Worm (Caenorhabditis elegans) whole organism, young adult: ENCODE data around the gene C45B2.6.
A peak's percentile ranks its signal among the peaks of the same experiment; 100 is the strongest.

Experiments used
- B0035.1 ChIP-seq: sonication (generic microtip); optimal IDR thresholded peaks from 2 replicates; lab custom pipeline; 2016; ENCODE audit warnings: missing genetic modification characterization, mild to moderate bottlenecking, missing compliant biosample characterization, missing genotype, missing genetic modification reagents
- F23B12.7 ChIP-seq: sonication (generic microtip); optimal IDR thresholded peaks from 2 replicates; lab custom pipeline; 2017; ENCODE audit warnings: missing genetic modification characterization, mild to moderate bottlenecking, missing compliant biosample characterization, antibody characterized with exemption, moderate library complexity; ENCODE audit not compliant: insufficient read depth
- F52B5.7 ChIP-seq: sonication (generic microtip); optimal IDR thresholded peaks from 2 replicates; lab custom pipeline; 2016; ENCODE audit warnings: mild to moderate bottlenecking, missing genetic modification characterization, missing compliant biosample characterization
- F55B11.4 ChIP-seq: sonication (generic microtip); optimal IDR thresholded peaks from 2 replicates; lab custom pipeline; 2016; ENCODE audit warnings: missing compliant biosample characterization, missing genetic modification characterization, borderline replicate concordance; ENCODE audit not compliant: insufficient read depth
- F57C9.4 ChIP-seq: sonication (generic microtip); optimal IDR thresholded peaks from 2 replicates; lab custom pipeline; 2017; ENCODE audit warnings: mild to moderate bottlenecking, missing genetic modification characterization, missing compliant biosample characterization
- T26A5.8 ChIP-seq: sonication (generic microtip); optimal IDR thresholded peaks from 2 replicates; lab custom pipeline; 2016; ENCODE audit warnings: missing genetic modification characterization, missing compliant biosample characterization
- Y56A3A.18 ChIP-seq: fragments of 200-800 bp; sonication (Bioruptor generic); IDR thresholded peaks from 2 replicates; pipeline ENCODE4 v1.3.6; 2022; ENCODE audit warnings: missing genetic modification reagents, missing genetic modification characterization, missing compliant biosample characterization
- ZK185.1 ChIP-seq: sonication (generic microtip); optimal IDR thresholded peaks from 2 replicates; lab custom pipeline; 2016; ENCODE audit warnings: mild to moderate bottlenecking, missing genetic modification characterization, missing compliant biosample characterization; ENCODE audit not compliant: poor library complexity, severe bottlenecking
- atf-7 ChIP-seq: sonication (generic microtip); optimal IDR thresholded peaks from 2 replicates; lab custom pipeline; 2017; ENCODE audit warnings: mild to moderate bottlenecking, missing genetic modification characterization, missing compliant biosample characterization
- attf-5 ChIP-seq: fragments of 200-800 bp; sonication (Bioruptor generic); optimal IDR thresholded peaks from 2 replicates; lab custom pipeline; 2018; ENCODE audit warnings: mild to moderate bottlenecking, missing genetic modification characterization, missing compliant biosample characterization
- bed-2 ChIP-seq: fragments of 200-800 bp; sonication (Bioruptor generic); IDR thresholded peaks from 2 replicates; pipeline ENCODE4 v1.3.6; 2022; ENCODE audit warnings: missing genetic modification reagents, missing genetic modification characterization, missing compliant biosample characterization
- ccch-3 ChIP-seq: fragments of 200-800 bp; sonication (Bioruptor generic); optimal IDR thresholded peaks from 2 replicates; lab custom pipeline; 2018; ENCODE audit warnings: mild to moderate bottlenecking, missing genetic modification characterization, missing compliant biosample characterization
- cebp-1 ChIP-seq, 2 experiments: fragments of 200-800 bp in 1 of 2; sonication (Bioruptor generic) in 1 of 2; sonication (generic microtip) in 1 of 2; IDR thresholded peaks in 1 of 2; optimal IDR thresholded peaks in 1 of 2; 2 replicates each; pipeline versions ENCODE4 v1.3.6 to Lab custom; 2017 to 2022; ENCODE audit warnings: missing compliant biosample characterization in 2 of 2, missing genetic modification characterization in 2 of 2, mild to moderate bottlenecking in 1 of 2, missing genetic modification reagents in 1 of 2, moderate library complexity in 1 of 2
- ceh-100 ChIP-seq: fragments of 200-800 bp; sonication (Bioruptor generic); IDR thresholded peaks from 2 replicates; pipeline ENCODE4 v1.3.6; 2022; ENCODE audit warnings: missing genetic modification reagents, missing genetic modification characterization, missing compliant biosample characterization
- ceh-58 ChIP-seq: fragments of 200-800 bp; sonication (Bioruptor generic); IDR thresholded peaks from 2 replicates; pipeline ENCODE4 v1.3.6; 2022; ENCODE audit warnings: missing genetic modification characterization, missing compliant biosample characterization
- ceh-79 ChIP-seq: sonication (generic microtip); optimal IDR thresholded peaks from 2 replicates; lab custom pipeline; 2017; ENCODE audit warnings: mild to moderate bottlenecking, missing genetic modification characterization, missing compliant biosample characterization
- chd-7 ChIP-seq: sonication (generic microtip); optimal IDR thresholded peaks from 2 replicates; lab custom pipeline; 2016; ENCODE audit warnings: mild to moderate bottlenecking, missing genetic modification characterization, moderate library complexity, missing compliant biosample characterization
- dox-1 ChIP-seq: fragments of 200-800 bp; sonication (Bioruptor generic); IDR thresholded peaks from 2 replicates; pipeline ENCODE4 v1.3.6; 2022; ENCODE audit warnings: missing genetic modification reagents, missing genetic modification characterization, missing compliant biosample characterization
- dpl-1 ChIP-seq: fragments of 150-350 bp; optimal IDR thresholded peaks from 2 replicates; lab custom pipeline; 2014; ENCODE audit warnings: missing biosample characterization, missing genetic modification reagents, missing genetic modification characterization
- egl-18 ChIP-seq: fragments of 200-800 bp; sonication (Bioruptor generic); IDR thresholded peaks from 2 replicates; pipeline ENCODE4 v1.3.6; 2022; ENCODE audit warnings: missing genetic modification reagents, missing genetic modification characterization, missing compliant biosample characterization
- ekl-4 ChIP-seq: fragments of 200-800 bp; sonication (Bioruptor generic); IDR thresholded peaks from 2 replicates; pipeline ENCODE4 v1.3.6; 2022; ENCODE audit warnings: missing genetic modification reagents, missing genetic modification characterization, missing compliant biosample characterization
- ets-4 ChIP-seq: fragments of 200-800 bp; sonication (Bioruptor generic); optimal IDR thresholded peaks from 2 replicates; lab custom pipeline; 2018; ENCODE audit warnings: mild to moderate bottlenecking, missing genetic modification characterization, missing compliant biosample characterization
- gei-17 ChIP-seq: fragments of 200-800 bp; sonication (Bioruptor generic); optimal IDR thresholded peaks from 2 replicates; lab custom pipeline; 2018; ENCODE audit warnings: mild to moderate bottlenecking, missing genetic modification characterization, missing compliant biosample characterization
- hmg-1.2 ChIP-seq: fragments of 200-800 bp; sonication (Bioruptor generic); IDR thresholded peaks from 2 replicates; pipeline ENCODE4 v1.3.6; 2022; ENCODE audit warnings: missing genetic modification reagents, missing genetic modification characterization, missing compliant biosample characterization
- hmg-20 ChIP-seq: fragments of 200-800 bp; sonication (Bioruptor generic); IDR thresholded peaks from 2 replicates; pipeline ENCODE4 v1.3.6; 2022; ENCODE audit warnings: missing genetic modification reagents, missing genetic modification characterization, missing compliant biosample characterization
- let-607 ChIP-seq, 2 experiments: fragments of 200-800 bp in 1 of 2; sonication (Bioruptor generic) in 1 of 2; sonication (generic microtip) in 1 of 2; optimal IDR thresholded peaks; 2 replicates each; lab custom pipeline; 2016 to 2018; ENCODE audit warnings: mild to moderate bottlenecking in 2 of 2, missing compliant biosample characterization in 2 of 2, missing genetic modification characterization in 2 of 2, moderate library complexity in 2 of 2, missing genotype in 1 of 2
- lin-35 ChIP-seq, 3 experiments: fragments of 150-350 bp in 2 of 3; sonication (generic microtip) in 1 of 3; optimal IDR thresholded peaks; 2 replicates each; lab custom pipeline; 2014 to 2018; ENCODE audit warnings: missing biosample characterization in 3 of 3, missing genetic modification characterization in 3 of 3, missing genetic modification reagents in 3 of 3
- madf-10 ChIP-seq: sonication (generic microtip); optimal IDR thresholded peaks from 2 replicates; lab custom pipeline; 2016; ENCODE audit warnings: mild to moderate bottlenecking, missing genetic modification characterization, missing compliant biosample characterization
- mel-28 ChIP-seq: sonication (generic microtip); optimal IDR thresholded peaks from 2 replicates; lab custom pipeline; 2016; ENCODE audit warnings: borderline replicate concordance, mild to moderate bottlenecking, missing genetic modification characterization, missing compliant biosample characterization
- nhr-120 ChIP-seq: fragments of 200-800 bp; sonication (Bioruptor generic); IDR thresholded peaks from 2 replicates; pipeline ENCODE4 v1.3.6; 2022; ENCODE audit warnings: missing genetic modification characterization, missing compliant biosample characterization
- nhr-80 ChIP-seq: sonication (generic microtip); optimal IDR thresholded peaks from 2 replicates; lab custom pipeline; 2016; ENCODE audit warnings: missing genetic modification characterization, missing compliant biosample characterization
- nhr-90 ChIP-seq: sonication (generic microtip); optimal IDR thresholded peaks from 2 replicates; lab custom pipeline; 2016; ENCODE audit warnings: missing genotype, mild to moderate bottlenecking, missing genetic modification characterization, missing compliant biosample characterization
- sea-2 ChIP-seq: fragments of 200-800 bp; sonication (Bioruptor generic); IDR thresholded peaks from 2 replicates; pipeline ENCODE4 v1.3.6; 2022; ENCODE audit warnings: missing genetic modification characterization, missing compliant biosample characterization
- snpc-1.1 ChIP-seq: sonication (generic microtip); optimal IDR thresholded peaks from 2 replicates; lab custom pipeline; 2017; ENCODE audit warnings: missing genetic modification characterization, mild to moderate bottlenecking, missing compliant biosample characterization, antibody characterized with exemption, moderate library complexity, missing genotype, missing genetic modification reagents; ENCODE audit not compliant: insufficient read depth
- sptf-2 ChIP-seq: fragments of 200-800 bp; sonication (Bioruptor generic); optimal IDR thresholded peaks from 2 replicates; lab custom pipeline; 2018; ENCODE audit warnings: mild to moderate bottlenecking, missing genetic modification characterization, missing compliant biosample characterization
- tlf-1 ChIP-seq: fragments of 200-800 bp; sonication (Bioruptor generic); optimal IDR thresholded peaks from 2 replicates; lab custom pipeline; 2018; ENCODE audit warnings: mild to moderate bottlenecking, missing genetic modification characterization, missing compliant biosample characterization
- zfh-2 ChIP-seq: fragments of 200-800 bp; sonication (Bioruptor generic); conservative IDR thresholded peaks from 2 replicates; pipeline ENCODE4 v1.3.6; 2022; ENCODE audit warnings: missing genetic modification reagents, missing genetic modification characterization, missing compliant biosample characterization

C45B2.6 gene

DNA sequence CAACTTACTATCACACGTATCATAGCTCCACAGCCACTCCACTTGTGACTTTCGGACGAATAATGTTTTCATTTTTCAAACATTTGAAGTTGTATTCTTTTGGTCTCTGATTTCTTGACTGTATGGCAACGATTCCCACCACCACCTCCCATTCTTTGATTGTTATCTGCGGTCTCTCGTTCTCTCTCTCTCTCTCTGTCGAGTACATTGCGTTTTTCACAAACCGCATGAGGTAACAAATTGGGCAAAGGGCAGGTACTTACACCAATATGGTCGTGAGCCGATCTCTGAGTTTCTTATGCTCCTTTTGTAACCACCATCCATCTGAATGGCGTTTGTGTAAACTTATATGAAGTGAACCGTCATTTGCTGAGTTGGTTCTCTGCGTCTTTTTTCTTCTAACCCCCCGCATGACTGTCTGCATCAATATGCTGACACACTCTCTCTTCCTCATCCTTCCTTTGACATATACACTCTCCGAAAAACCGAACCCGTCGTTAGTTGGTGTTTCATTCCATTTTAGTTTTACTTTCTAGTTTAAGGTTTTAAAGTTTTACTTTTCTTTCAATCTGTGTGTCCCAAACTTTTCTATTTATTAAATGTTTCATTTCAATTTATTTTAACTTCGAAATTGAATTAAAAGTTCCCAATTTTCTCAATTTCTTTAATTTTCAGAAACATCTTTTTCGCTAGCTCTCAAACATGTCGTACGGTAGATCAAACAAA, 5.1 kb downstream of the C45B2.6 start, which contains the start of gene gln-1:
TSS of gene gln-1 (plus strand) at position 676 of the 726 bp plus-strand sequence.
- no peak for TF ChIP-seq ets-4 (GFP tag; lab: Kevin White, UChicago)
- TF ChIP-seq mel-28 (tag; lab: Kevin White, UChicago) = no peak
- TF ChIP-seq let-607 (tag; optimal IDR thresholded peaks at IDR 0.05; lab: Kevin White, UChicago) = peak; percentile 16 to 34
- no peak for TF ChIP-seq T26A5.8 (tag; lab: Kevin White, UChicago)
- peak; percentile 35; the same call in 1 of the 2 replicates for TF ChIP-seq hmg-1.2 (GFP tag; lab: Robert Waterston, UW)
- no peak for TF ChIP-seq nhr-120 (GFP tag; lab: Robert Waterston, UW)
- TF ChIP-seq ccch-3 (GFP tag; lab: Kevin White, UChicago) = no peak
- TF ChIP-seq dox-1 (GFP tag; lab: Robert Waterston, UW) = 0 out of 2 replicates have a peak, but pooled peaks have one; percentile 53
- TF ChIP-seq ZK185.1 (tag; lab: Kevin White, UChicago) = peak; percentile 4
- peak; percentile 5 for TF ChIP-seq madf-10
- peak; percentile 95 for TF ChIP-seq nhr-80 (tag; lab: Kevin White, UChicago)
- no peak for TF ChIP-seq chd-7 (tag; lab: Kevin White, UChicago)
- TF ChIP-seq zfh-2 (GFP tag; lab: Robert Waterston, UW) = peak; percentile 34; the same call in 1 of the 2 replicates
- no peak for TF ChIP-seq atf-7 (tag; lab: Kevin White, UChicago)
- no peak for TF ChIP-seq cebp-1 (GFP tag; IDR thresholded peaks at IDR 0.05; lab: Robert Waterston, UW)
- peak; percentile 46 for TF ChIP-seq cebp-1 (tag; optimal IDR thresholded peaks at IDR 0.05; lab: Kevin White, UChicago)
- peak; percentile 35 for TF ChIP-seq nhr-90 (tag; lab: Kevin White, UChicago)

DNA sequence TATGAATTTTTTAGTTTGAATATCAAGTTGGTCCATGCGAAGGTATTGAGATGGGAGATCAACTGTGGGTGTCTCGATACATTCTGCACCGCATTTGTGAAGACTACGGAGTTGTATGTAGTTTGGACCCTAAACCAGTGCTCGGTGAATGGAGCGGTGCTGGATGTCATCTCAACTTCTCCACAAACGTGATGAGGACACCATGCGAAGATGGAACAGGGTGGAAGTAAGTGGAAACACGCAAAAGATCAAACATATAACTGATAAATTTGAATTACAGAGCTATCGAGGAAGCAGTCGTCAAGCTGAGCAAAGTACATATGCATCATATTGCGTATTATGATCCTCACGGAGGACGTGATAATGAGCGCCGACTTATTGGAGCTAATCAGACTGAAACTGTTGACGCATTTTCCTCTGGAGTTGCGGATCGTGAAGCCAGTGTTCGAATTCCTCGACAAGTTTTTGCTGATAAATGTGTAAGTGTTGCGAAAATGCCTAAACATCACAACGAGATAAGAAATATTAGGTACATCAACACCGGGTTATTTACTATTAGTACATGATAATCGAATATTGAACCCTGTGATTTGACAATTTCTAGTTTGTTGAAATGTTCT, 6.6 kb downstream of the C45B2.6 start:
- TF ChIP-seq ceh-100 (GFP tag; lab: Robert Waterston, UW) (no peak), F52B5.7 (tag; lab: Kevin White, UChicago) (no peak), nhr-80 (tag; lab: Kevin White, UChicago) (peak; percentile 82), madf-10 (peak; percentile 7), B0035.1 (tag; lab: Kevin White, UChicago) (no peak)
- TF ChIP-seq, all 124 proteins: peak for 2

DNA sequence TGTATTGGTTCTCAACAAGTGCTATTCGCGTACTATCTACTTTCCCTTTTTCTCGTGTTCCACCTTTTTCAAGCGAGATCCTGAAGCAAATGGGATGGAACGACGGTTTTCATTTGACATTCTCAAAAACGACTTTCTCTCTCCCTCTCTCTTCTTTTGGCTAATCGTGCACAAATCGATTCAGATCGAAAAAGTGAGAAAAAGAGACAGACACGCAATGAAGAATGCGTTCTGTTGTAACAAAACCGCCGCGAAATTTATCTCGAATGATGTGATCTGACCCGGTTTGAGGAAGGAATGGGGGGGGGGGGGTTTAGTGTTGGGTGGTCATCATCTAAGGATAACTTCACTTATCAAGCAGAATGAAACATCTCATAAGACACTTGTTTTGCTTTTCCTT, 11.7 kb downstream of the C45B2.6 start:
- TF ChIP-seq dox-1 (GFP tag; lab: Robert Waterston, UW) = no peak
- TF ChIP-seq hmg-20 (GFP tag; lab: Robert Waterston, UW) = no peak
- no peak for TF ChIP-seq ekl-4
- no peak for TF ChIP-seq dpl-1 (GFP tag; lab: Kevin White, UChicago)
- no peak for TF ChIP-seq sptf-2 (GFP tag; lab: Kevin White, UChicago)
- TF ChIP-seq lin-35 (GFP tag; optimal IDR thresholded peaks at IDR 0.05; lab: Kevin White, UChicago) = no peak
- TF ChIP-seq F55B11.4 = no peak
- TF ChIP-seq snpc-1.1 (tag; lab: Kevin White, UChicago) = no peak
- no peak for TF ChIP-seq ceh-58
- TF ChIP-seq ceh-79 = no peak
- no peak for TF ChIP-seq bed-2 (GFP tag; lab: Robert Waterston, UW)
- no peak for TF ChIP-seq F57C9.4
- no peak for TF ChIP-seq attf-5 (GFP tag; lab: Kevin White, UChicago)
- TF ChIP-seq Y56A3A.18 (GFP tag; lab: Robert Waterston, UW) = no peak
- no peak for TF ChIP-seq atf-7 (tag; lab: Kevin White, UChicago)
- no peak for TF ChIP-seq egl-18 (GFP tag; lab: Robert Waterston, UW)
- no peak for TF ChIP-seq tlf-1 (GFP tag; lab: Kevin White, UChicago)
- TF ChIP-seq sea-2 (GFP tag; lab: Robert Waterston, UW) = no peak
- TF ChIP-seq gei-17 = no peak
- no peak for TF ChIP-seq F23B12.7 (tag; lab: Kevin White, UChicago)
- TF ChIP-seq, all 124 proteins: peak for 0
